Fruit fly (Drosophila melanogaster) S2 (cell line): ENCODE results near the gene CG12379.

Experiments
- CG8478 ChIP-seq: fragments of >200 bp; optimal IDR thresholded peaks from 2 replicates; lab custom pipeline; 2018
- CTCF ChIP-seq, 2 experiments: fragments of >200 bp; optimal IDR thresholded peaks; 2 replicates each; lab custom pipeline; 2018

DNA sequence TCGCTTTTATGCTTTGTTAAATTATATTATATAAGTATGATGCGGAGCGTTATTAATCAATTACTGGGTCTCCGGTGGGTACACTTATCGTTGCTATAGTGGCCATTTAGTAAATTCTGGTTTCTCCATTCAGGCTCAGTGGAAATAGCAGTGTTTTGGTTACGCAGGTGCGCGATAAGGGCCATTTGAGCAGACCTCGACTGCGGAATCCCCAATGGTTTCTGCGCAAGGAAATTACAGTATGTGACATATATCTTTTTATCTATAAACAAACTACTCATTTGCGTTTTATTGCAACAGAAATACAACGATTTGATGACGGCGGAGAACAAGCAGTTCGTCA, 27.5 kb upstream of the CG12379 start:
- TF ChIP-seq CG8478 (lab: Kevin White, UChicago) (no peak), CTCF (optimal IDR thresholded peaks at IDR 0.05; lab: Kevin White, UChicago) (no peak)
